Fruit fly (Drosophila melanogaster): Measurements from ENCODE around the gene CG32767.

The CG32767 gene

DNA sequence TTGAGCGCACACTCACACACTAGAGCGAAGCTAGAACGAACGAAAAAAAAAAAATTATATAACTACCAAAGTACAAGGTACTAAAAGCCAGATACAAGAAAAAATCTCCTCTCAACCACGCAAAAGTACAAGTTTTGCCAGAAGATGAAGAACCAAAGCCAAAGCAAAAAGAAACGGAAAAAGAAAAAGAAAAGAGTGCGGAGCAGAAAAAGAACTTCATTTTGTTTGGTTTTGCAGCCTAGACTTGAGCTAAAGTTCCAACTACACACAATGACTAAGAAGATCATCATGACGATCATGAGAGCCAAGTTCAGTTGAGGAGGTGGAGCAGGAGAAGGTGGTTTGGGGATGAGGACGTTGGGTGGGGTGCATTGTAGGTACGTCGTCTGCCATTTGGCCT is 33.5 kb downstream of the CG32767 start:
- TF ChIP-seq cnc (optimal IDR thresholded peaks at IDR 0.05) = no peak
- no peak for TF ChIP-seq CG14711 (tag; optimal IDR thresholded peaks at IDR 0.05)
- no peak for TF ChIP-seq Mnt (GFP tag; optimal IDR thresholded peaks at IDR 0.05)
- no peak for TF ChIP-seq bab1 (GFP tag; optimal IDR thresholded peaks at IDR 0.05)

DNA sequence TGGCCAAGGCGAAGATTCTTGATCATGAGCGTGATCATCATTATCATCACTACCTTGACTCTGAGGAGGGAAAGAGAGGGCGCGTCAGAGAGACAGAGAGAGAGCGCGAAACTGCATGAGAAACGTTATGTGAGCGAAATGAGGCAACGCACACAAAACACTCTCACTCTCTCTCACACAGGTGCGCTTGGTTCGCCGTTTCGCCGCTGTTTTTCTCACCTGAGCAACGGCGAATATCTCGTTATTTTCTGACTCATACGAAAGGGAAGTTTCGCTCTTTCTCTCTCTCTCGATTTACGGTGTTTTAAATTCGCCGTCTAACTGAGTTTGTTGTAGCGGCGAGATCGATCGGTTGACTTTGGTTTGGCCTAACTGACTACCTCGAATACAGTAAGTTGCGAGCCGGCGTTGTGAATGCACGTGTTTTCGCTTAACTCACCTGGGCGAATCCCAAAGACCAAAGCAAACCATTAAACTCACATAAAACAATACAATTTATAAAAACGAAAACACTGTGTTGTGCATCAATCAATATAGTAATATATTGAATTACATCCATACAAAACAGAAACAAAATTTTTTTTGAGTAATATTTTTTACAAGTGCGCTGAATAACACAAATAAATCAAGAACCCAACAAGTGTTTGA is 36.6 kb downstream of the CG32767 start, which contains the start of gene ovo:
ovo (plus strand) TSS at position 388 of the 648 bp plus-strand sequence.
- peak; percentile 73 for TF ChIP-seq ovo (GFP tag; optimal IDR thresholded peaks at IDR 0.05)
- no peak for TF ChIP-seq CG1620 (GFP tag; optimal IDR thresholded peaks at IDR 0.05)

- no peak for TF ChIP-seq cnc (optimal IDR thresholded peaks at IDR 0.05)
- peak; percentile 98 for TF ChIP-seq ovo (GFP tag; optimal IDR thresholded peaks at IDR 0.05)
- TF ChIP-seq CG11617 (GFP tag; optimal IDR thresholded peaks at IDR 0.05) = no peak
- TF ChIP-seq Hr96 (GFP tag; optimal IDR thresholded peaks at IDR 0.05) = no peak
- TF ChIP-seq Clk (GFP tag; optimal IDR thresholded peaks at IDR 0.05) = no peak
- TF ChIP-seq bab1 (GFP tag; optimal IDR thresholded peaks at IDR 0.05) = no peak
- TF ChIP-seq cic (GFP tag; optimal IDR thresholded peaks at IDR 0.05) = no peak
- TF ChIP-seq CG14711 (tag; optimal IDR thresholded peaks at IDR 0.05) = no peak
- peak; percentile 35 for TF ChIP-seq tj (GFP tag; optimal IDR thresholded peaks at IDR 0.05)
- TF ChIP-seq pad (GFP tag; optimal IDR thresholded peaks at IDR 0.05) = no peak
- TF ChIP-seq Crg-1 (GFP tag; optimal IDR thresholded peaks at IDR 0.05) = no peak
Measured at dm6 chrX:5046895-5047306, 37.7 kb downstream of the CG32767 start.

DNA sequence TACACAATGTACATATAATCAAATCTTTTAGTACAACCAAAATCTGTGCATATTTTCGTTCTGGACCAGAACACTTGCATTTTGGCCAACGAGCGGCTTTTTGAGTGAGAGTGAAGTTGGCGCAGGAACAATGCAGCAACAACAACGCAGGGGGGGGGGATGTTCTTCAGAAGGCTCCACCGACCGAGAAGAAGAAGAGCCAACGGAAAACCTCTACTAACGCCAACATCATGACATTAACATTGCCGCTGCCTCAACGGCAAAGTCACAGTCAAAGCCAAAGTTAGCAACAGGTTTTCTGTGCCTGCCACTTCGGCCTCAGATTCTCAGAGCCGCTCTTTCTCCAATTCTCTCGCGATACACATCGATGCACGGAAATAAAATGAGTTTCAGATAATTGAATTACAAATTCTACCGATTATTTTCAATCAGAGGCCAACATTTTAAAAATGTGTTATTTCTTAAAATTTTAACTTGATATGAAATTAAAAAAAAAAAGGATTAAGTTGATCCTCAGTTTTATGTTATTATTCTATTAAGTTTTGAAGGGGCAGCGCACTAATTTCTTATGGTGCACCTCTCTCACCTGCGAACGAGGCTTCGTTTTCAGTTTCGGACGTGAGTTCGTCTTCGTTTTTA is 38.2 kb downstream of the CG32767 start:
- peak; percentile 18 for TF ChIP-seq CG7045 (GFP tag; optimal IDR thresholded peaks at IDR 0.05)
- TF ChIP-seq pad (GFP tag; optimal IDR thresholded peaks at IDR 0.05) = no peak
- peak; percentile 8 for TF ChIP-seq toe (GFP tag; optimal IDR thresholded peaks at IDR 0.05)
- TF ChIP-seq Hr96 (GFP tag; optimal IDR thresholded peaks at IDR 0.05) = peak; percentile 13
- no peak for TF ChIP-seq CG1620 (GFP tag; optimal IDR thresholded peaks at IDR 0.05)
- TF ChIP-seq CG5204 (GFP tag; optimal IDR thresholded peaks at IDR 0.05) = peak; percentile 3
- TF ChIP-seq CG14711 (tag; optimal IDR thresholded peaks at IDR 0.05) = peak; percentile 20
- TF ChIP-seq tj (GFP tag; optimal IDR thresholded peaks at IDR 0.05) = no peak
- peak; percentile 50 for TF ChIP-seq CG7101 (tag; optimal IDR thresholded peaks at IDR 0.05)
- no peak for TF ChIP-seq Mnt (GFP tag; optimal IDR thresholded peaks at IDR 0.05)
- TF ChIP-seq CG33017 (tag; optimal IDR thresholded peaks at IDR 0.05) = peak; percentile 9

DNA sequence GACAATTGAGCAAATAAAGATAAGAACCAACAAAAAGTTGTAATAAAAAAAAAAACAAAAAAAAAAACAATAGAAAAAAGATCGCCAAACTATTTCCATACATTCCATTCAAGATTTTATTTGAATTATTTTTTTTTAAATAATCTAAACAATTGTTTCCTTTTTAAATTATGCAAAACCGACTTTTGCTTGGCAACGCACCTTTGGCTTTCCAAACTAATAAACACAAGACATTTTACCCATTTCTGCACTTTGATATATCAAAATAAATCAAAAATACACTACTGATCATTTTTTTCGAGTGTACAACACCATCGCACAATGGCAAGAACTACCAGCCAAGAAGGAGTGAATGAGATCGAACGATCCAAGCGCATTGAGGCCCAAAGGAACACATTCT is 39.4 kb downstream of the CG32767 start:
- no peak for TF ChIP-seq Clk (GFP tag; optimal IDR thresholded peaks at IDR 0.05)
- TF ChIP-seq CG14711 (tag; optimal IDR thresholded peaks at IDR 0.05) = no peak
- TF ChIP-seq ovo (GFP tag; optimal IDR thresholded peaks at IDR 0.05) = no peak
- no peak for TF ChIP-seq Hr96 (GFP tag; optimal IDR thresholded peaks at IDR 0.05)
- no peak for TF ChIP-seq CG7101 (tag; optimal IDR thresholded peaks at IDR 0.05)
- TF ChIP-seq CG11617 (GFP tag; optimal IDR thresholded peaks at IDR 0.05) = no peak
- no peak for TF ChIP-seq CG7045 (GFP tag; optimal IDR thresholded peaks at IDR 0.05)
- no peak for TF ChIP-seq cnc (optimal IDR thresholded peaks at IDR 0.05)
- TF ChIP-seq bab1 (GFP tag; optimal IDR thresholded peaks at IDR 0.05) = no peak
- no peak for TF ChIP-seq tj (GFP tag; optimal IDR thresholded peaks at IDR 0.05)
- no peak for TF ChIP-seq cic (GFP tag; optimal IDR thresholded peaks at IDR 0.05)
- no peak for TF ChIP-seq pad (GFP tag; optimal IDR thresholded peaks at IDR 0.05)

DNA sequence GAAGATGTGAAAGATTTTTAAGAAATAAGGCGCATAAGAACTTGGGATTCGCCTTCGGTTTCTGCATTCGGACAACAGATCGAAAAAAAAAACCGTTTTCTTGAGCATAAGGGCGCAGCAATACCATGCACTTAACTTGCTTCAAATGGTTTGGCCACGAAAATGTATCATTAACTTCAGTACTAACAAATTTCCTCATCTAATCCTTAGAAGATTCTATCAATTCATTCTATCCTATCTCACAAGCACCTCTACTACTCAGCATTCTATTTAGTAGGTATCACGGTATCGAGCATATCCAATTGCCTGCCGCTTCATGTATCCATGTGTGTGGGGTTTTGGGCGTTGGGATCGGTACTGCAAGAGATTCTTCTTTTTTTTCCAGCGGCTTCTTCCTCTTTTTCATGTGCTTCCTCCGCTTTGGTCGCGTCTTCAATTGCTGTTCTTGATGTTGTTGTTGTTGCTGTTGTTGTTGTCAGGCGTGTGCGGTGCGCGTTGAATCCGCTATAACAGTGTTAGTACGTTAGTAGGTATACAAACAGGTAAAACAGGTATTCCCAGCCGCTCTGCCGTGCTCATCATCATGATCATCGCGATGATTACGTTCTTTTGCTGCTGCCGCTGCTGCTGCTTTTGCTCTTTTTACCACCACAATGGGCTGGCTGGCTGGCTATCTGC is 40.0 kb downstream of the CG32767 start:
- TF ChIP-seq bab1 (GFP tag; optimal IDR thresholded peaks at IDR 0.05) (no peak), Hr96 (GFP tag; optimal IDR thresholded peaks at IDR 0.05) (no peak), Clk (GFP tag; optimal IDR thresholded peaks at IDR 0.05) (no peak), CG33017 (tag; optimal IDR thresholded peaks at IDR 0.05) (no peak), CG7101 (tag; optimal IDR thresholded peaks at IDR 0.05) (no peak), Mnt (GFP tag; optimal IDR thresholded peaks at IDR 0.05) (no peak), cic (GFP tag; optimal IDR thresholded peaks at IDR 0.05) (no peak), ovo (GFP tag; optimal IDR thresholded peaks at IDR 0.05) (no peak), pad (GFP tag; optimal IDR thresholded peaks at IDR 0.05) (no peak)

DNA sequence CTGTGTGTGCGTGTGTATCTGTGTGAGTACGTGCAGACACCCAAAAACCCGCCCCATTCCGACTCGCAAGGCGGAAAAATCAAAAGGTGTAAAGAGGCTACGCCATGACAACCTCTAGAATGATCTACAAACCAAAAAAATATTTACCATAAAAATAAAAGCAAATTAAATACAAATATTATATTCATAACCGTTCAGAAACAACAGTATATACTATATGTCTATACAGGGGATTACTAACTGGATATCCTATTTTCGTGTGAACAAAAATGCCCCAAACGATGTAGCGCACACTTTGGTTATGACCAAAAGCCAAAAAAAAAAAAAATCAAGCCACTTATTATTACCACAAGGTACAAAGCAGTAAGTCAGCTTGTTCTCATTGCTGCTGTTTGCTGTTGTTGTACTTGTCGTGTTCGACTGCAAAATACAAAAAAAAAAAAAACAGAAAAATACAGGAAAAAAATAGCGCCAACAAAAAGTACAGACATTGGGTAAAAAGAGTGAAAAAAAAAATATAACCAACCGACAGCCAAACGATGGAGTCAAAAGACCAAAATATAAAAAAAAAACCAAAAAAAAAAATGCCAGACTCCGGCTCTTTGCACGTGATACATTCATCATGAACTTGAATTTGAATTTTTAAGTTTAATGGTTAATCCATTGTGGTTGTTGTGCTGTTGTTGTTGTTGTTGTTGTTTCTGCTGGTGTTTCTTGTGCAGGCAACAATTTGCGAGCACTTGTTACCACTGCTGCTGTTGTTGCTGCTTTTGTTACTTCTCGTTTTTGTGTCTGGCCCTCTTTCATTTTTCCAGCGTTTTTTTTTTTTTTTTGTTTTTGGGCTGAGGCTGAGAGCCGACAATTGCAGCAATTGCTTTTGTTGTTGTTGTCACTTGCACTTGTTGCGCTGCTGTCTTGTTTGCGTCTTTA is 42.8 kb downstream of the CG32767 start:
- TF ChIP-seq CG5204 (GFP tag; optimal IDR thresholded peaks at IDR 0.05) (no peak), Crg-1 (GFP tag; optimal IDR thresholded peaks at IDR 0.05) (no peak), CG7045 (GFP tag; optimal IDR thresholded peaks at IDR 0.05) (no peak)

All from whole organism, adult.